Worm (Caenorhabditis elegans) whole organism, L2 larva: Measurements from ENCODE around the gene clec-256.

Experiments used
- ama-1 ChIP-seq: fragments of 150-350 bp; optimal IDR thresholded peaks from 2 replicates; lab custom pipeline; 2018; ENCODE audit warnings: inconsistent platforms
- ceh-16 ChIP-seq: fragments of 150-350 bp; optimal IDR thresholded peaks from 2 replicates; lab custom pipeline; 2014; ENCODE audit warnings: missing biosample characterization, missing genetic modification characterization
- ceh-82 ChIP-seq: fragments of 150-350 bp; optimal IDR thresholded peaks from 2 replicates; lab custom pipeline; 2014; ENCODE audit warnings: missing biosample characterization, missing genetic modification characterization
- dmd-4 ChIP-seq: sonication (generic microtip); optimal IDR thresholded peaks from 2 replicates; lab custom pipeline; 2017; ENCODE audit warnings: missing biosample characterization, missing genetic modification characterization
- egl-27 ChIP-seq: sonication (generic microtip); optimal IDR thresholded peaks from 3 replicates; lab custom pipeline; 2017; ENCODE audit warnings: missing biosample characterization, missing genetic modification reagents, missing genetic modification characterization
- elt-1 ChIP-seq: fragments of 150-350 bp; optimal IDR thresholded peaks from 2 replicates; lab custom pipeline; 2014; ENCODE audit warnings: missing biosample characterization, missing genetic modification characterization
- fos-1 ChIP-seq: fragments of 150-350 bp; optimal IDR thresholded peaks from 2 replicates; lab custom pipeline; 2014; ENCODE audit warnings: missing biosample characterization, missing genetic modification characterization
- gmeb-1 ChIP-seq: fragments of 150-350 bp; optimal IDR thresholded peaks from 2 replicates; lab custom pipeline; 2014; ENCODE audit warnings: missing biosample characterization, missing genetic modification characterization
- lin-39 ChIP-seq: fragments of 150-350 bp; optimal IDR thresholded peaks from 2 replicates; lab custom pipeline; 2014; ENCODE audit warnings: missing biosample characterization, missing genetic modification reagents, missing genetic modification characterization
- mdl-1 ChIP-seq, 2 experiments: fragments of 150-350 bp in 1 of 2; sonication (generic microtip) in 1 of 2; optimal IDR thresholded peaks; 2 replicates each; lab custom pipeline; 2017; ENCODE audit warnings: missing biosample characterization in 2 of 2, missing genetic modification characterization in 2 of 2
- nhr-10 ChIP-seq: sonication (generic microtip); optimal IDR thresholded peaks from 2 replicates; lab custom pipeline; 2017; ENCODE audit warnings: missing biosample characterization, missing genetic modification characterization
- nhr-77 ChIP-seq: fragments of 150-350 bp; optimal IDR thresholded peaks from 2 replicates; lab custom pipeline; 2014; ENCODE audit warnings: missing biosample characterization, missing genetic modification characterization
- ztf-4 ChIP-seq: fragments of 150-350 bp; optimal IDR thresholded peaks from 2 replicates; lab custom pipeline; 2014; ENCODE audit warnings: missing biosample characterization, missing genetic modification characterization

DNA sequence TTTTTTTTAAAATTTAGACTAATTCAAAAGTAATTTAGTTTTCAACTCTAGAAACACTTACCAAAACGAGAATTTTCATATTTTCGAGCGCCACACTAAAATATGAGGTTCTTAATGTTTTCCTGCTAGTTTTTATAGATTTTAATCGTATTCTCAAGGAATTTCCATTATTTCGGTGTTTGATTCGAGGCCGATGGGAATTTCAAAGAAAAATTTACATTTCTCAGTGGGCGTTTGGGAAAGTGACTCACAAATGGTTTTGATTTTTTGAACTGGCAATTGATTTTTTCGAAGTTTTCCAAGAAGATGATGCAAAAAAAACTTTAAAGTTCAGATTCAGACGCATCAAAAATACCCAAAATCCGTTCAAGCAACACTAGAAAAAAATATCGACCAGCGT, 30.6 kb downstream of the clec-256 start, which contains the start of gene C54E10.11:
- TF ChIP-seq ceh-82 (tag; lab: Kevin White, UChicago) (no peak), fos-1 (tag; lab: Kevin White, UChicago) (no peak), ceh-16 (tag; lab: Kevin White, UChicago) (no peak), dmd-4 (tag; lab: Kevin White, UChicago) (no peak), elt-1 (no peak), nhr-77 (tag; lab: Kevin White, UChicago) (no peak), ama-1 (lab: Kevin White, UChicago) (no peak), lin-39 (tag; lab: Kevin White, UChicago) (no peak), gmeb-1 (tag; lab: Kevin White, UChicago) (no peak), egl-27 (no peak), mdl-1 (tag; optimal IDR thresholded peaks at IDR 0.05; lab: Kevin White, UChicago) (no peak), ztf-4 (tag; lab: Kevin White, UChicago) (no peak), nhr-10 (no peak)
